Worm (Caenorhabditis elegans) whole organism, mixed stage, embryonic: ENCODE data around the gene daf-2.

ENCODE experiments used
- M03D4.4 ChIP-seq: sonication (generic microtip); optimal IDR thresholded peaks from 2 replicates; lab custom pipeline; 2017; ENCODE audit warnings: mild to moderate bottlenecking, missing genetic modification characterization, missing compliant biosample characterization
- bed-3 ChIP-seq: fragments of 200-800 bp; sonication (Bioruptor generic); optimal IDR thresholded peaks from 3 replicates; lab custom pipeline; 2018; ENCODE audit warnings: mild to moderate bottlenecking, missing genetic modification characterization, moderate library complexity, missing compliant biosample characterization
- blmp-1 ChIP-seq: fragments of 150-350 bp; optimal IDR thresholded peaks from 2 replicates; lab custom pipeline; 2014; ENCODE audit warnings: missing biosample characterization, missing genetic modification characterization
- ceh-39 ChIP-seq: fragments of 150-350 bp; optimal IDR thresholded peaks from 2 replicates; lab custom pipeline; 2014; ENCODE audit warnings: missing biosample characterization, missing genetic modification characterization
- ceh-43 ChIP-seq: fragments of 200-800 bp; sonication (Bioruptor generic); optimal IDR thresholded peaks from 2 replicates; lab custom pipeline; 2018; ENCODE audit warnings: mild to moderate bottlenecking, missing genetic modification characterization, moderate library complexity, missing compliant biosample characterization
- ces-1 ChIP-seq: fragments of 150-350 bp; optimal IDR thresholded peaks from 2 replicates; lab custom pipeline; 2014; ENCODE audit warnings: missing biosample characterization, missing genetic modification reagents, missing genetic modification characterization
- cnd-1 ChIP-seq: fragments of 200-800 bp; sonication (Bioruptor generic); optimal IDR thresholded peaks from 2 replicates; lab custom pipeline; 2018; ENCODE audit warnings: mild to moderate bottlenecking, missing genetic modification characterization, missing compliant biosample characterization
- drap-1 ChIP-seq: fragments of 200-800 bp; sonication (Bioruptor generic); optimal IDR thresholded peaks from 3 replicates; lab custom pipeline; 2018; ENCODE audit warnings: mild to moderate bottlenecking, missing genetic modification characterization, missing compliant biosample characterization
- elt-1 ChIP-seq: sonication (generic microtip); optimal IDR thresholded peaks from 2 replicates; lab custom pipeline; 2017; ENCODE audit warnings: missing genetic modification characterization, mild to moderate bottlenecking, missing compliant biosample characterization, antibody characterized with exemption, moderate library complexity, borderline replicate concordance; ENCODE audit not compliant: insufficient read depth
- elt-3 ChIP-seq: fragments of 150-350 bp; optimal IDR thresholded peaks from 2 replicates; lab custom pipeline; 2014; ENCODE audit warnings: missing biosample characterization, missing genetic modification characterization
- flh-1 ChIP-seq: fragments of 200-800 bp; sonication (Bioruptor generic); optimal IDR thresholded peaks from 2 replicates; lab custom pipeline; 2018; ENCODE audit warnings: mild to moderate bottlenecking, missing genetic modification characterization, moderate library complexity, missing compliant biosample characterization
- ham-2 ChIP-seq: fragments of 200-800 bp; sonication (Bioruptor generic); optimal IDR thresholded peaks from 2 replicates; lab custom pipeline; 2018; ENCODE audit warnings: mild to moderate bottlenecking, missing genetic modification characterization, missing compliant biosample characterization
- hlh-1 ChIP-seq: fragments of 150-350 bp; optimal IDR thresholded peaks from 2 replicates; lab custom pipeline; 2014; ENCODE audit warnings: missing biosample characterization, missing genetic modification reagents, missing genetic modification characterization
- lin-13 ChIP-seq: fragments of 150-350 bp; optimal IDR thresholded peaks from 2 replicates; lab custom pipeline; 2014; ENCODE audit warnings: missing biosample characterization, missing genetic modification characterization
- lin-32 ChIP-seq: fragments of 200-800 bp; sonication (Bioruptor generic); optimal IDR thresholded peaks from 2 replicates; lab custom pipeline; 2018; ENCODE audit warnings: mild to moderate bottlenecking, missing genetic modification characterization, missing compliant biosample characterization
- lsy-2 ChIP-seq: fragments of 150-350 bp; optimal IDR thresholded peaks from 2 replicates; lab custom pipeline; 2014; ENCODE audit warnings: missing biosample characterization, missing genetic modification characterization
- mab-5 ChIP-seq: fragments of 150-350 bp; optimal IDR thresholded peaks from 2 replicates; lab custom pipeline; 2014; ENCODE audit warnings: missing biosample characterization, missing genetic modification characterization
- mls-2 ChIP-seq: sonication (generic microtip); optimal IDR thresholded peaks from 2 replicates; lab custom pipeline; 2016; ENCODE audit warnings: mild to moderate bottlenecking, missing genetic modification characterization, moderate library complexity, missing compliant biosample characterization
- nhr-12 ChIP-seq: fragments of 150-350 bp; optimal IDR thresholded peaks from 2 replicates; lab custom pipeline; 2014; ENCODE audit warnings: missing biosample characterization, missing genetic modification characterization
- nhr-2 ChIP-seq: fragments of 150-350 bp; optimal IDR thresholded peaks from 2 replicates; lab custom pipeline; 2014; ENCODE audit warnings: missing biosample characterization, missing genetic modification characterization
- nhr-237 ChIP-seq: fragments of 150-350 bp; optimal IDR thresholded peaks from 2 replicates; lab custom pipeline; 2014; ENCODE audit warnings: missing biosample characterization, missing genetic modification characterization
- nhr-28 ChIP-seq: fragments of 150-350 bp; optimal IDR thresholded peaks from 2 replicates; lab custom pipeline; 2014; ENCODE audit warnings: missing biosample characterization, missing genetic modification characterization
- nhr-76 ChIP-seq: sonication (generic microtip); optimal IDR thresholded peaks from 2 replicates; lab custom pipeline; 2017; ENCODE audit warnings: missing biosample characterization, missing genetic modification characterization
- pha-4 ChIP-seq: fragments of 150-350 bp; optimal IDR thresholded peaks from 2 replicates; lab custom pipeline; 2018; ENCODE audit warnings: missing biosample characterization, missing genetic modification reagents, missing genetic modification characterization
- sem-2 ChIP-seq: fragments of 200-800 bp; sonication (Bioruptor generic); optimal IDR thresholded peaks from 2 replicates; lab custom pipeline; 2018; ENCODE audit warnings: mild to moderate bottlenecking, missing genetic modification characterization, missing compliant biosample characterization
- tbx-8 ChIP-seq: fragments of 200-800 bp; sonication (Bioruptor generic); optimal IDR thresholded peaks from 2 replicates; lab custom pipeline; 2018; ENCODE audit warnings: mild to moderate bottlenecking, missing genetic modification characterization, moderate library complexity, missing compliant biosample characterization
- unc-39 ChIP-seq: fragments of 150-350 bp; optimal IDR thresholded peaks from 2 replicates; lab custom pipeline; 2014; ENCODE audit warnings: missing biosample characterization, missing genetic modification characterization
- unc-62 ChIP-seq: fragments of 150-350 bp; optimal IDR thresholded peaks from 2 replicates; lab custom pipeline; 2014; ENCODE audit warnings: missing biosample characterization, missing genetic modification reagents, missing genetic modification characterization
- ztf-11 ChIP-seq: fragments of 150-350 bp; optimal IDR thresholded peaks from 2 replicates; lab custom pipeline; 2014; ENCODE audit warnings: missing biosample characterization, missing genetic modification characterization

The daf-2 gene

DNA sequence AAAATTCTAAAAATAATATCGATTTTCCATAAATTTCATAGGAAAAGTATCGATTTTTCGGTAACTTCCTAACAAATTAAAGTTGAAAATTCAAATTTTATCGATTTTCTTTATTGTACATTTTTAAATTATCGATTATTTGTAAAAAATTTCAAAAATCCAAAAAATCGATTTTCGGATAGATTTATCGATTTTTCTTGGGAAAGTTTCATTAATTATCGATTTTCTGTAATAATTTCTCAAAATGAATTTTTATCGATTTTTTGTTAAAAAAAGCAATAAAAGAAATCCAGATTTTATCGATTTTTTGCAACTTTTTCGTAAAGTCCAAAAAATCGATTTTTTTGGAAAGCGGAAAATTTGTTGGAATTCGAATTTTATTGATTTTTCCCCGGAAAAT is 46.7 kb downstream of the daf-2 start:
- TF ChIP-seq bed-3 (no peak), M03D4.4 (no peak), nhr-76 (tag; lab: Kevin White, UChicago) (no peak), blmp-1 (no peak), pha-4 (tag; lab: Kevin White, UChicago) (no peak), flh-1 (GFP tag; lab: Kevin White, UChicago) (no peak), nhr-237 (tag; lab: Kevin White, UChicago) (no peak), hlh-1 (tag; lab: Kevin White, UChicago) (no peak), nhr-12 (tag; lab: Kevin White, UChicago) (no peak), elt-3 (tag; lab: Kevin White, UChicago) (no peak), ces-1 (GFP tag; lab: Kevin White, UChicago) (no peak), ham-2 (GFP tag; lab: Kevin White, UChicago) (no peak), sem-2 (GFP tag; lab: Kevin White, UChicago) (no peak), lin-32 (GFP tag; lab: Kevin White, UChicago) (no peak), cnd-1 (tag; lab: Kevin White, UChicago) (no peak), unc-39 (no peak), lsy-2 (tag; lab: Kevin White, UChicago) (no peak)

DNA sequence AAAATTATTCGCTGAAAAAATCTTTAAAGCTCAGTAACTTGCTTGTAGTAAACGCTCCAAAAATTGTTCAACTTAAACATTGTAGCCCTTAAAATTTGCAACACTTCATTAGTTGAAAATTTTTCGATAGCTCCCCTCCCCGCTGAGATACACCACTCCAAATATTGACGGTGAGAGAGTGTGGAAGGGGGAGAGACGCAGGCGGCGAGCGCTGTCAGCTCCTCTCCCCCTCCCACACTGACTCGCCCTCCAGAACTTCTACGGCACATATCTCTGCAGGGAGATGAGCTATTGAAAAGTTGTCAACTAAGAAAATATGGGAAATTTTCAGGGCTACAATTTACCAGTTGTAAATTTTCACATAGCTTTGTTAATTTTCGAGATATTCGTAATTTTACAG is 48.4 kb downstream of the daf-2 start:
- no peak for TF ChIP-seq ceh-39 (tag; lab: Kevin White, UChicago)
- TF ChIP-seq tbx-8 (GFP tag; lab: Kevin White, UChicago), result no peak
- TF ChIP-seq ceh-43 (GFP tag; lab: Kevin White, UChicago), result no peak
- no peak for TF ChIP-seq nhr-28
- TF ChIP-seq elt-1, result no peak
- no peak for TF ChIP-seq lin-13 (tag; lab: Kevin White, UChicago)
- TF ChIP-seq nhr-2, result no peak
- no peak for TF ChIP-seq unc-62 (GFP tag; lab: Kevin White, UChicago)
- no peak for TF ChIP-seq ztf-11 (tag; lab: Kevin White, UChicago)
- no peak for TF ChIP-seq elt-3 (tag; lab: Kevin White, UChicago)

- no peak for TF ChIP-seq nhr-12 (tag; lab: Kevin White, UChicago)
- no peak for TF ChIP-seq ham-2 (GFP tag; lab: Kevin White, UChicago)
- TF ChIP-seq nhr-2, result no peak
- no peak for TF ChIP-seq hlh-1 (tag; lab: Kevin White, UChicago)
- no peak for TF ChIP-seq lin-13 (tag; lab: Kevin White, UChicago)
- no peak for TF ChIP-seq nhr-76 (tag; lab: Kevin White, UChicago)
Measured at ce11 chrIII:2989957-2990356, 50.7 kb downstream of the daf-2 start, which contains the start of gene Y55D5A.4. Gene Y55D5A.4, minus strand, starts transcription at chrIII:2990057.

- TF ChIP-seq hlh-1 (tag; lab: Kevin White, UChicago), result no peak
- TF ChIP-seq ces-1 (GFP tag; lab: Kevin White, UChicago), result peak; percentile 36
- no peak for TF ChIP-seq elt-3 (tag; lab: Kevin White, UChicago)
- TF ChIP-seq ceh-43 (GFP tag; lab: Kevin White, UChicago), result no peak
- no peak for TF ChIP-seq nhr-76 (tag; lab: Kevin White, UChicago)
- TF ChIP-seq ceh-39 (tag; lab: Kevin White, UChicago), result no peak
- TF ChIP-seq nhr-237 (tag; lab: Kevin White, UChicago), result no peak
- peak; percentile 18 for TF ChIP-seq mls-2
- no peak for TF ChIP-seq mab-5 (tag; lab: Kevin White, UChicago)
- TF ChIP-seq lsy-2 (tag; lab: Kevin White, UChicago), result no peak
- no peak for TF ChIP-seq elt-1
Measured at ce11 chrIII:2983044-2983443, 57.6 kb downstream of the daf-2 start.

- TF ChIP-seq drap-1 (GFP tag; lab: Kevin White, UChicago) (no peak), hlh-1 (tag; lab: Kevin White, UChicago) (no peak), blmp-1 (no peak), pha-4 (tag; lab: Kevin White, UChicago) (no peak)
Measured at ce11 chrIII:2982109-2982508, 58.5 kb downstream of the daf-2 start, which contains the start of gene Y55D5A.1. Gene Y55D5A.1, plus strand, starts transcription at chrIII:2982409.

DNA sequence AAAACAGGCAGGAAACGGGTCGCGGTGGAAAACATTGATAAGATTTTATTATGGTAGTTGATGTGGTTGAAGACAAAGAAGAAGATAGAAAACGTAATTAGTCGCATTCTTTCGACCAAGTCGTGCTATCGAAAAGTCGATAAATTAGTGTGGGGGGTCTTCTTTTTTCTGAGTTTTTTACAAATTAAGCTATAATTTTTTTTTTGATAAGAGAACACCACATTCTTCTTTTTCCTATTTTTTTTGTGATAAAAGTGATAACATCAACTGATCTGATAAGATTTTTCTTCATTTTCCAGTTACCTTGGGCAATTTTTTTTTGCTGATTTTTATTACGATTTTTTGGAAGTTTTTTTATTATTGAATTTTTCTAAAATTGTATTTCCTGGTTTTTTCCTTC is 59.7 kb downstream of the daf-2 start:
- TF ChIP-seq ces-1 (GFP tag; lab: Kevin White, UChicago) (no peak), unc-39 (no peak), flh-1 (GFP tag; lab: Kevin White, UChicago) (no peak), cnd-1 (tag; lab: Kevin White, UChicago) (no peak), lsy-2 (tag; lab: Kevin White, UChicago) (no peak), elt-3 (tag; lab: Kevin White, UChicago) (no peak), hlh-1 (tag; lab: Kevin White, UChicago) (no peak), tbx-8 (GFP tag; lab: Kevin White, UChicago) (no peak), elt-1 (no peak), ceh-39 (tag; lab: Kevin White, UChicago) (no peak), ztf-11 (tag; lab: Kevin White, UChicago) (no peak), sem-2 (GFP tag; lab: Kevin White, UChicago) (no peak)
